Fruit fly (Drosophila melanogaster): ENCODE measurements around the gene Ror.

DNA sequence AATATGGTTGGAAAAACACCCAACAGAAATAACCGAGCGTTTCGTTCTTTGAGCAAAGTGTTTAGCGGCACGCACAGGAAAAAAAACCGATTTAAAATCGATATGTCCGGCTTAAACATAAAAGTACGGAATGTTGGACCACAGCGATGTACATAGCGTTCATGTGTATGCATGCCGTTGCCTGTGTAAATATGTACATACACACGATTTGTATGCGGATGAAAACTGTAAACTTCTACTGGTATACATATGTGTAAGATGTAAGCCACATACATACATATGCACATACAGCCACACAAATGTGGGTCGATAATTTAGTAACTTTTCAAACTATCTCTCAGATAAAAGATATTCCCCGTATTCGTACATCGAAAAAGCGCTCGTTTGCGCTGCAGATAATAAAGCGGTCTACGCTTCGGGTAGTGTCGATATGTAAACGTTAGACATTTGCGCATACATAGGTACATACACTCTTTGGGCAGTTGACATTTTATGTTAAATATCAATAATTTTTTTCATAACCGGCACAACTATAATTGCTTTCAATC is 1.9 kb upstream of the Ror start:
- TF ChIP-seq CG17806 (tag; optimal IDR thresholded peaks at IDR 0.05) (no peak), CG8159 (tag; optimal IDR thresholded peaks at IDR 0.05) (no peak), CG15710 (tag; optimal IDR thresholded peaks at IDR 0.05) (no peak), CG10348 (GFP tag; IDR thresholded peaks at IDR 0.05) (no peak), Pif1A (GFP tag; optimal IDR thresholded peaks at IDR 0.05) (no peak), rn (GFP tag; IDR thresholded peaks at IDR 0.05) (no peak), CG8301 (tag; optimal IDR thresholded peaks at IDR 0.05) (no peak), CG13204 (GFP tag; optimal IDR thresholded peaks at IDR 0.05) (no peak), Pif1B (GFP tag; optimal IDR thresholded peaks at IDR 0.05) (no peak), EcR (GFP tag; optimal IDR thresholded peaks at IDR 0.05) (no peak)

Data from whole organism, pupa.